Worm (Caenorhabditis elegans) whole organism, early embryonic: Measurements from ENCODE around the gene nstp-2.
"Not testable (repeated sequence)": the region's sequence is repeated elsewhere in the genome, so short reads cannot be mapped to it uniquely, and the experiment has no call there.

Source experiments
- B0310.2 ChIP-seq: sonication (generic microtip); optimal IDR thresholded peaks from 2 replicates; lab custom pipeline; 2016; ENCODE audit warnings: mild to moderate bottlenecking, missing genetic modification characterization, missing compliant biosample characterization
- F13C5.2 ChIP-seq: sonication (generic microtip); optimal IDR thresholded peaks from 2 replicates; lab custom pipeline; 2017; ENCODE audit warnings: mild to moderate bottlenecking, missing genetic modification characterization, inconsistent platforms, missing compliant biosample characterization
- aly-1 ChIP-seq: sonication (generic microtip); optimal IDR thresholded peaks from 2 replicates; lab custom pipeline; 2016; ENCODE audit warnings: missing genetic modification characterization, missing compliant biosample characterization
- ama-1 ChIP-seq: fragments of 150-350 bp; optimal IDR thresholded peaks from 2 replicates; lab custom pipeline; 2014
- ceh-13 ChIP-seq: fragments of 200-800 bp; sonication (Bioruptor generic); optimal IDR thresholded peaks from 2 replicates; lab custom pipeline; 2018; ENCODE audit warnings: mild to moderate bottlenecking, missing genetic modification characterization, missing compliant biosample characterization
- ceh-36 ChIP-seq: sonication (generic microtip); optimal IDR thresholded peaks from 2 replicates; lab custom pipeline; 2016; ENCODE audit warnings: missing genetic modification characterization, inconsistent platforms, missing compliant biosample characterization
- ets-7 ChIP-seq: sonication (generic microtip); optimal IDR thresholded peaks from 2 replicates; lab custom pipeline; 2016; ENCODE audit warnings: missing genotype, missing genetic modification characterization, missing compliant biosample characterization
- flt-1 ChIP-seq: fragments of 200-800 bp; sonication (Bioruptor generic); IDR thresholded peaks from 2 replicates; pipeline ENCODE4 v1.3.6; 2022; ENCODE audit warnings: missing genetic modification characterization, missing compliant biosample characterization
- hmbx-1 ChIP-seq: sonication (generic microtip); optimal IDR thresholded peaks from 2 replicates; lab custom pipeline; 2016; ENCODE audit warnings: mild to moderate bottlenecking, missing genetic modification characterization, missing compliant biosample characterization
- hmg-4 ChIP-seq: fragments of 200-800 bp; sonication (Bioruptor generic); optimal IDR thresholded peaks from 2 replicates; lab custom pipeline; 2018; ENCODE audit warnings: mild to moderate bottlenecking, missing genetic modification characterization, missing compliant biosample characterization
- hnd-1 ChIP-seq: sonication (generic microtip); optimal IDR thresholded peaks from 2 replicates; lab custom pipeline; 2016; ENCODE audit warnings: missing genetic modification characterization, missing compliant biosample characterization
- pes-1 ChIP-seq: fragments of 200-800 bp; sonication (Bioruptor generic); IDR thresholded peaks from 2 replicates; pipeline ENCODE4 v1.3.6; 2022; ENCODE audit warnings: missing genetic modification reagents, missing genetic modification characterization, missing compliant biosample characterization
- scrt-1 ChIP-seq: fragments of 200-800 bp; sonication (Bioruptor generic); IDR thresholded peaks from 2 replicates; pipeline ENCODE4 v1.3.6; 2022; ENCODE audit warnings: missing genetic modification characterization, missing compliant biosample characterization
- sea-1 ChIP-seq: fragments of 200-800 bp; sonication (Bioruptor generic); conservative IDR thresholded peaks from 2 replicates; pipeline ENCODE4 v1.3.6; 2022; ENCODE audit warnings: missing genetic modification characterization, missing compliant biosample characterization
- tbx-11 ChIP-seq: fragments of 200-800 bp; sonication (Bioruptor generic); IDR thresholded peaks from 2 replicates; pipeline ENCODE4 v1.3.6; 2022; ENCODE audit warnings: missing genetic modification characterization, missing compliant biosample characterization
- tbx-37 ChIP-seq: fragments of 200-800 bp; sonication (Bioruptor generic); conservative IDR thresholded peaks from 2 replicates; pipeline ENCODE4 v1.3.6; 2022; ENCODE audit warnings: missing genetic modification reagents, missing genetic modification characterization, missing compliant biosample characterization
- tra-4 ChIP-seq: sonication (generic microtip); optimal IDR thresholded peaks from 2 replicates; lab custom pipeline; 2017; ENCODE audit warnings: missing genetic modification characterization, missing compliant biosample characterization

The nstp-2 gene

ce11 chrIV:6601213-6601724 lies 4.7 kb downstream of the nstp-2 start, which contains the start of gene sup-36:
Gene sup-36 (plus strand): TSS chrIV:6601674.
- TF ChIP-seq tbx-37 (GFP tag; lab: Robert Waterston, UW) (no peak), flt-1 (GFP tag; lab: Robert Waterston, UW) (no peak), ama-1 (lab: Kevin White, UChicago) (no peak), ets-7 (no peak), sea-1 (no peak), hnd-1 (tag; lab: Kevin White, UChicago) (no peak), tra-4 (no peak), tbx-11 (GFP tag; lab: Robert Waterston, UW) (no peak)

ce11 chrIV:6599447-6599846 lies 6.5 kb downstream of the nstp-2 start, which contains the start of gene F38A5.8:
Gene F38A5.8 (plus strand): TSS chrIV:6599747.
- TF ChIP-seq ceh-13 (GFP tag; lab: Kevin White, UChicago): no peak
- no peak for TF ChIP-seq tra-4
- TF ChIP-seq hmg-4 (GFP tag; lab: Kevin White, UChicago): no peak
- no peak for TF ChIP-seq pes-1 (GFP tag; lab: Robert Waterston, UW)
- TF ChIP-seq F13C5.2: no peak
- TF ChIP-seq ceh-36 (tag; lab: Kevin White, UChicago): no peak
- no peak for TF ChIP-seq sea-1
- no peak for TF ChIP-seq hmbx-1
- TF ChIP-seq hnd-1 (tag; lab: Kevin White, UChicago): no peak
- no peak for TF ChIP-seq tbx-11 (GFP tag; lab: Robert Waterston, UW)
- no peak for TF ChIP-seq B0310.2 (tag; lab: Kevin White, UChicago)
- TF ChIP-seq ets-7: no peak
- TF ChIP-seq ama-1 (lab: Kevin White, UChicago): no peak
- TF ChIP-seq tbx-37 (GFP tag; lab: Robert Waterston, UW): no peak
- TF ChIP-seq flt-1 (GFP tag; lab: Robert Waterston, UW): no peak

- TF ChIP-seq scrt-1 (GFP tag; lab: Robert Waterston, UW); flt-1 (GFP tag; lab: Robert Waterston, UW); hnd-1 (tag; lab: Kevin White, UChicago): not testable (repeated sequence)
These were observed 7.2 kb downstream of the nstp-2 start, which contains the start of gene nspb-5 for ce11 chrIV:6598740-6599139. Gene nspb-5 (plus strand): TSS chrIV:6599040.

ce11 chrIV:6597918-6598317 lies 8.1 kb downstream of the nstp-2 start, which contains the start of gene nspb-4:
Gene nspb-4 (plus strand): TSS chrIV:6598218.
- TF ChIP-seq ceh-36 (tag; lab: Kevin White, UChicago); B0310.2 (tag; lab: Kevin White, UChicago); hmbx-1: not testable (repeated sequence)

- TF ChIP-seq aly-1 (tag; lab: Kevin White, UChicago) (no peak), F13C5.2 (no peak), hmbx-1 (no peak), ceh-36 (tag; lab: Kevin White, UChicago) (no peak), tbx-37 (GFP tag; lab: Robert Waterston, UW) (no peak), B0310.2 (tag; lab: Kevin White, UChicago) (no peak), flt-1 (GFP tag; lab: Robert Waterston, UW) (no peak), ama-1 (lab: Kevin White, UChicago) (no peak), tra-4 (no peak)
These were observed 8.7 kb downstream of the nstp-2 start, which contains the start of gene F38A5.6 for ce11 chrIV:6597298-6597697. Gene F38A5.6 (minus strand): TSS chrIV:6597398.

ce11 chrIV:6595912-6596311 lies 10.1 kb downstream of the nstp-2 start, which contains the start of gene F38A5.22:
Gene F38A5.22 (minus strand): TSS chrIV:6595940.
- TF ChIP-seq hmbx-1 (no peak), aly-1 (tag; lab: Kevin White, UChicago) (no peak), F13C5.2 (no peak), tbx-11 (GFP tag; lab: Robert Waterston, UW) (no peak), hmg-4 (GFP tag; lab: Kevin White, UChicago) (no peak)

ce11 chrIV:6594871-6595270 lies 11.1 kb downstream of the nstp-2 start, which contains the start of gene nspb-3:
Gene nspb-3 (minus strand): TSS chrIV:6594971.
- not testable (repeated sequence) for TF ChIP-seq ets-7; F13C5.2; ama-1 (lab: Kevin White, UChicago)

- TF ChIP-seq flt-1 (GFP tag; lab: Robert Waterston, UW); aly-1 (tag; lab: Kevin White, UChicago); hmbx-1: not testable (repeated sequence)
These were observed 14.8 kb downstream of the nstp-2 start, which contains the start of the genes nspb-1 and nspb-2 for ce11 chrIV:6591010-6591746. Gene nspb-1 (minus strand): TSS chrIV:6591110. Gene nspb-2 (plus strand): TSS chrIV:6591696.

- TF ChIP-seq hnd-1 (tag; lab: Kevin White, UChicago): no peak
- no peak for TF ChIP-seq hmg-4 (GFP tag; lab: Kevin White, UChicago)
- no peak for TF ChIP-seq ama-1 (lab: Kevin White, UChicago)
- no peak for TF ChIP-seq F13C5.2
- no peak for TF ChIP-seq B0310.2 (tag; lab: Kevin White, UChicago)
- TF ChIP-seq ets-7: no peak
- no peak for TF ChIP-seq ceh-36 (tag; lab: Kevin White, UChicago)
- no peak for TF ChIP-seq ceh-13 (GFP tag; lab: Kevin White, UChicago)
- TF ChIP-seq scrt-1 (GFP tag; lab: Robert Waterston, UW): no peak
- no peak for TF ChIP-seq hmbx-1
- no peak for TF ChIP-seq pes-1 (GFP tag; lab: Robert Waterston, UW)
- TF ChIP-seq tbx-37 (GFP tag; lab: Robert Waterston, UW): no peak
- no peak for TF ChIP-seq aly-1 (tag; lab: Kevin White, UChicago)
- TF ChIP-seq tra-4: no peak
- TF ChIP-seq sea-1: no peak
- TF ChIP-seq tbx-11 (GFP tag; lab: Robert Waterston, UW): no peak
- TF ChIP-seq flt-1 (GFP tag; lab: Robert Waterston, UW): no peak
These were observed 16.0 kb downstream of the nstp-2 start, which contains the start of the genes lec-11 and irld-7 for ce11 chrIV:6590029-6590428. Gene lec-11 (minus strand): TSS chrIV:6590154. Gene irld-7 (plus strand): TSS chrIV:6590360.
